Worm (Caenorhabditis elegans) whole organism, L3 larva: Measurements from ENCODE around the gene clec-167.

ENCODE experiments used
- R02D3.7 ChIP-seq: fragments of 150-350 bp; optimal IDR thresholded peaks from 2 replicates; lab custom pipeline; 2014; ENCODE audit warnings: missing biosample characterization, missing genetic modification characterization
- aly-2 ChIP-seq: fragments of 150-350 bp; optimal IDR thresholded peaks from 2 replicates; lab custom pipeline; 2014; ENCODE audit warnings: missing biosample characterization, missing genetic modification characterization
- ama-1 ChIP-seq: fragments of 150-350 bp; optimal IDR thresholded peaks from 2 replicates; lab custom pipeline; 2018
- ceh-28 ChIP-seq: fragments of 150-350 bp; optimal IDR thresholded peaks from 2 replicates; lab custom pipeline; 2014; ENCODE audit warnings: missing biosample characterization, missing genetic modification reagents, missing genetic modification characterization
- ceh-9 ChIP-seq: sonication (generic microtip); optimal IDR thresholded peaks from 2 replicates; lab custom pipeline; 2018; ENCODE audit warnings: missing biosample characterization, missing genetic modification characterization
- daf-12 ChIP-seq: fragments of 150-350 bp; optimal IDR thresholded peaks from 2 replicates; lab custom pipeline; 2014; ENCODE audit warnings: missing biosample characterization, missing genetic modification reagents, missing genetic modification characterization
- egl-27 ChIP-seq: sonication (generic microtip); optimal IDR thresholded peaks from 4 replicates; lab custom pipeline; 2017; ENCODE audit warnings: missing biosample characterization, missing genetic modification reagents, missing genetic modification characterization
- egl-5 ChIP-seq: fragments of 150-350 bp; optimal IDR thresholded peaks from 2 replicates; lab custom pipeline; 2017; ENCODE audit warnings: missing biosample characterization, missing genetic modification reagents, missing genetic modification characterization, inconsistent platforms
- elt-1 ChIP-seq: fragments of 150-350 bp; optimal IDR thresholded peaks from 2 replicates; lab custom pipeline; 2014; ENCODE audit warnings: missing biosample characterization, missing genetic modification characterization
- elt-2 ChIP-seq: sonication (generic microtip); optimal IDR thresholded peaks from 2 replicates; lab custom pipeline; 2016; ENCODE audit warnings: missing genetic modification reagents, mild to moderate bottlenecking, missing genetic modification characterization, missing compliant biosample characterization
- fkh-2 ChIP-seq: fragments of 150-350 bp; optimal IDR thresholded peaks from 2 replicates; lab custom pipeline; 2014; ENCODE audit warnings: missing biosample characterization, missing genetic modification reagents, missing genetic modification characterization
- fos-1 ChIP-seq: fragments of 150-350 bp; optimal IDR thresholded peaks from 2 replicates; lab custom pipeline; 2014; ENCODE audit warnings: missing biosample characterization, missing genetic modification characterization
- jun-1 ChIP-seq: fragments of 150-350 bp; optimal IDR thresholded peaks from 2 replicates; lab custom pipeline; 2014; ENCODE audit warnings: missing biosample characterization, missing genetic modification reagents, missing genetic modification characterization
- lin-15B ChIP-seq: fragments of 150-350 bp; optimal IDR thresholded peaks from 2 replicates; lab custom pipeline; 2014; ENCODE audit warnings: missing biosample characterization, missing genetic modification characterization
- lsy-12 ChIP-seq: sonication (generic microtip); optimal IDR thresholded peaks from 2 replicates; lab custom pipeline; 2016; ENCODE audit warnings: mild to moderate bottlenecking, missing genetic modification characterization, missing compliant biosample characterization
- mdl-1 ChIP-seq: fragments of 150-350 bp; optimal IDR thresholded peaks from 2 replicates; lab custom pipeline; 2014; ENCODE audit warnings: missing biosample characterization, missing genetic modification characterization
- mml-1 ChIP-seq: fragments of 150-350 bp; sonication (generic microtip); optimal IDR thresholded peaks from 3 replicates; lab custom pipeline; 2014; ENCODE audit warnings: missing biosample characterization, missing genetic modification characterization
- nfya-1 ChIP-seq: sonication (generic microtip); optimal IDR thresholded peaks from 2 replicates; lab custom pipeline; 2017; ENCODE audit warnings: missing genetic modification characterization, mild to moderate bottlenecking, missing compliant biosample characterization, antibody characterized with exemption, moderate library complexity; ENCODE audit not compliant: insufficient read depth
- nhr-12 ChIP-seq: fragments of 150-350 bp; optimal IDR thresholded peaks from 2 replicates; lab custom pipeline; 2014; ENCODE audit warnings: missing biosample characterization, missing genetic modification characterization
- nhr-237 ChIP-seq: fragments of 150-350 bp; optimal IDR thresholded peaks from 2 replicates; lab custom pipeline; 2014; ENCODE audit warnings: missing biosample characterization, missing genetic modification characterization
- nhr-25 ChIP-seq: sonication (generic microtip); optimal IDR thresholded peaks from 2 replicates; lab custom pipeline; 2017; ENCODE audit warnings: missing biosample characterization, missing genetic modification characterization
- nhr-43 ChIP-seq: sonication (generic microtip); optimal IDR thresholded peaks from 2 replicates; lab custom pipeline; 2016; ENCODE audit warnings: mild to moderate bottlenecking, missing genetic modification characterization, missing compliant biosample characterization; ENCODE audit not compliant: poor library complexity, severe bottlenecking
- nhr-76 ChIP-seq: fragments of 150-350 bp; sonication (generic microtip); optimal IDR thresholded peaks from 5 replicates; lab custom pipeline; 2014; ENCODE audit warnings: missing biosample characterization, missing genetic modification characterization
- pha-4 ChIP-seq: fragments of 150-350 bp; optimal IDR thresholded peaks from 2 replicates; lab custom pipeline; 2014; ENCODE audit warnings: missing biosample characterization, missing genetic modification reagents, missing genetic modification characterization
- pqm-1 ChIP-seq: fragments of 150-350 bp; optimal IDR thresholded peaks from 2 replicates; lab custom pipeline; 2017; ENCODE audit warnings: missing biosample characterization, missing genetic modification characterization, inconsistent platforms
- sea-2 ChIP-seq: fragments of 150-350 bp; sonication (generic microtip); optimal IDR thresholded peaks from 4 replicates; lab custom pipeline; 2014; ENCODE audit warnings: missing biosample characterization, missing genetic modification reagents, missing genetic modification characterization
- skn-1 ChIP-seq: fragments of 150-350 bp; optimal IDR thresholded peaks from 2 replicates; lab custom pipeline; 2014; ENCODE audit warnings: missing biosample characterization, missing genetic modification characterization
- tbx-2 ChIP-seq: sonication (generic microtip); optimal IDR thresholded peaks from 2 replicates; lab custom pipeline; 2016; ENCODE audit warnings: mild to moderate bottlenecking, missing genetic modification characterization, missing compliant biosample characterization
- unc-62 ChIP-seq: fragments of 150-350 bp; sonication (generic microtip); optimal IDR thresholded peaks from 4 replicates; lab custom pipeline; 2014; ENCODE audit warnings: missing biosample characterization, missing genetic modification reagents, missing genetic modification characterization
- zag-1 ChIP-seq: fragments of 150-350 bp; optimal IDR thresholded peaks from 2 replicates; lab custom pipeline; 2014; ENCODE audit warnings: missing biosample characterization, missing genetic modification characterization
- ztf-4 ChIP-seq: fragments of 150-350 bp; optimal IDR thresholded peaks from 2 replicates; lab custom pipeline; 2014; ENCODE audit warnings: missing biosample characterization, missing genetic modification characterization

clec-167 gene

DNA sequence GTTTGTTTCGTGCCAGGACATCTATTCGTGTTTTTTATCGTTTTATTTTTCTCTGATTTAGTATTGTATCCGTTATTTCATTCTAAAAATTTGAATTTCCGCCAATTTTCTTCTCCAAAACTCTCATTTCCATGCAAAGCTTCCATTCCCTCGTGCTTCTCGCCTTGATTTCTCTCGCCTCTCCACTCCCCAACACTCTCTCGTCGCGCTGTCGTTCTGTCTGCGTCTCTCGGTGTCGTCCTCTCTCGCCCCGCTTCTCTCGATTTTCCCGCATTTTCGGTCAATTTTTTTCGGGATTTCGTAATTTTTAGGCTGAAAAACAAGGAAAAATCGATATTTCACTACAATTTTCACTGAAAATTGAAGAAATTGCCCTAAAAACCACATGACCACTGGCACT is 19.1 kb upstream of the clec-167 start, which contains the start of gene C09E9.1 (continued):
- TF ChIP-seq aly-2 (tag; lab: Kevin White, UChicago) (no peak), daf-12 (tag; lab: Kevin White, UChicago) (no peak), nhr-237 (tag; lab: Kevin White, UChicago) (no peak), nfya-1 (tag; lab: Kevin White, UChicago) (peak; percentile 79), skn-1 (peak; percentile 42), egl-27 (tag; lab: Kevin White, UChicago) (no peak), nhr-43 (tag; lab: Kevin White, UChicago) (no peak), R02D3.7 (no peak), tbx-2 (no peak), ceh-9 (tag; lab: Kevin White, UChicago) (no peak), mml-1 (tag; lab: Kevin White, UChicago) (no peak), nhr-76 (tag; lab: Kevin White, UChicago) (no peak), zag-1 (no peak), ama-1 (lab: Kevin White, UChicago) (no peak), mdl-1 (tag; lab: Kevin White, UChicago) (peak; percentile 97), nhr-25 (peak; percentile 14)

DNA sequence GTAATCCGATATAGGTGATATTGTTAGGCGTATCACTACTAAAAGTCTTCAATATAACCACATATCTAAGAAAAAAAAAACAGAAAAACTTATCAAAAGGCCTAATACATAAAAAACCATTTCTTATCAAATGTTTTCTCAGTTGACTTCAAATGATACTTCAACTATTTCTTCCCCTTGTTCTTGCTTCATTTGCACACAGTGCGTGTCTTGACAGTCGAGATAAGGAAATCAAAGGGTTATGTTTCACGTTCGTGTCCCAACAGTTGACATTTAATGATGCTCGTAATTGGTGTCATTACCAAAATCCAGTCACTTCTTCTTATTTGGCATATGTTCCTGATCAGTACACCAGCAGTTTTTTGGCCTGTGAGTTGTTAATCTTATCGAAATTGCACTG is 11.2 kb upstream of the clec-167 start, which contains the start of gene clec-170:
Gene clec-170 (plus strand): TSS at position 143 of the 400 bp plus-strand sequence.
- TF ChIP-seq sea-2 (no peak), elt-2 (peak; percentile 81), pqm-1 (peak; percentile 12)

DNA sequence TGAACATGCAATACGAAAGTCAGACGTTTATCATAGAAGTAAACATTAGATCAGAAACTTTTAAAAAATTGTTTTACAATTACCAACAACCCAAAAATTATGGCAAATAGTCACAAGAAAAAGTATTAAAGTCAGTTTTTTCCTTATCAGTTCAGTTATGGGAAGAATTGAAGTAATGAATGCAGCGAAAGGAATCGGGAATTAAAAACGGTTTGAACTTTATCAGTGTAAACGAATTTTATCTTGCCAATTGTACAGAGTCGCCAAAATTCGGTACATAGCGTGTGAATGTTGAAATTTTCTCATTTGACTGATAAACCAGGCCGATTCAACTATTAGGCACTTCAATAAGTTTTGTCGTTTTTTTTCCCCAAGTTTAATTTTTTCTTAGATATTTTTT is 10.6 kb upstream of the clec-167 start:
- no peak for TF ChIP-seq nhr-12 (tag; lab: Kevin White, UChicago)
- no peak for TF ChIP-seq ceh-9 (tag; lab: Kevin White, UChicago)
- TF ChIP-seq jun-1 (tag; lab: Kevin White, UChicago), result peak; percentile 61
- TF ChIP-seq elt-2, result peak; percentile 97
- TF ChIP-seq tbx-2, result no peak
- TF ChIP-seq zag-1, result no peak
- TF ChIP-seq pha-4 (tag; lab: Kevin White, UChicago), result peak; percentile 24
- TF ChIP-seq pqm-1, result peak; percentile 78
- TF ChIP-seq, all 47 proteins: peak for 4

DNA sequence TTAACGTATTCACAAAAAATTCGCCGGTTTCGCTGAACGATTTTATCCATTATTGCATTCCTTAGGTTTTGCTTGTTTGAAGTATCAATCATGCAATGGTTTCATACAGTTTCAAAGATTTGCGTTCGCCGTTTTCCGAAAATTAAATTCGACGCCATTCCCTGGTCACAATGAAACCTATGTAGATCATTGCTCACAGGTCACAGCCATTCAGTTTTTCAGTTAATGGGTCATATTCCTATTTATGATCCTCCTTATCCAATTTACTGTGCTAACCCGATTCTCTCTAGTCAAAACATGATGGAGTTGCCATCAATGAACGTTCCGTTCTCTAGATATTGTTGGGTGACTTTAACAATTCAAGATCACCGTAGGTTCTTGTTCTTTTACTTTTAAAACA is 9.4 kb upstream of the clec-167 start, which contains the start of gene F38A1.13:
Gene F38A1.13 (plus strand): TSS at position 301 of the 400 bp plus-strand sequence.
- TF ChIP-seq pqm-1 (no peak), nhr-237 (tag; lab: Kevin White, UChicago) (no peak), lin-15B (tag; lab: Kevin White, UChicago) (no peak), fkh-2 (tag; lab: Kevin White, UChicago) (no peak), elt-1 (tag; lab: Kevin White, UChicago) (no peak), egl-5 (tag; lab: Kevin White, UChicago) (no peak), ceh-9 (tag; lab: Kevin White, UChicago) (no peak)

DNA sequence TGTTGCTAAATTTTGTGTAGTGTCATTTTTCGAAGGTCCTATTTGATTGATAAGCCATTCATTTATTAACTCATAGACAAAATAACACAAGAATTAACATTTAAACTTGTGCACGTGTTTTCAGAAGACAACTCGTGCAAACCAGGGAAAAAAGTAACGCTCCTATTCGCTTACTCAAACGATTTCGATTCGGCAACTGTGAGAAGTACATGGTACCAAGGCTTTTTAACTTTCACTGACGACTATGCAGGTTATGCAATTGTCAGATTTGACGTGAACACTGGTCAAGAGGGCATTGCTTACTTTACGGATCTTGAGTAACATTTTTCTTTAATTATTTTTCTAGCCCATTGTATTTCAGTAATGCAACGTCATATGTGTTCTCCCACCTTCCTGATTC is 6.4 kb upstream of the clec-167 start:
- TF ChIP-seq elt-1 (tag; lab: Kevin White, UChicago) (no peak), daf-12 (tag; lab: Kevin White, UChicago) (no peak), sea-2 (no peak), ztf-4 (tag; lab: Kevin White, UChicago) (no peak), mml-1 (tag; lab: Kevin White, UChicago) (no peak), nhr-25 (no peak), lsy-12 (tag; lab: Kevin White, UChicago) (no peak), mdl-1 (tag; lab: Kevin White, UChicago) (no peak)
- TF ChIP-seq, all 47 proteins: peak for 0

DNA sequence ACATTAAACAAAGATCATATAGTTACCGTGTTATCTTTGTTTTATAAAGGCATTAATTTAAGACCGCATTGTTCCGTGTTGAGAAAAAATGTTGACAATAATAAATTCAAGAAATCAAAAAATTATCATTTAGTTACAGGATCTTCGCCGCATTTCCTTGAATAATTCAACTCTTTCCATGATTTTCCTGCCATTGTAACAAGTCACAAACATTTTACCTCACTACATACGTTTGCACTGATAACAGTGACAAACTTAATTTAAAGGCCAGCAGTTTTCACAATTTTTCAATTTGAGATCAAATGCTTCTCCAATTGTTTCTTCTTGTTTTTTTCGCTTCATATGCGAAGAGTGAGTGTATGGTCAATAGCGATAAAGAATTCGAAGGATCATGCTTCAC is 5.5 kb upstream of the clec-167 start, which contains the start of gene clec-169:
Gene clec-169 (plus strand): TSS at position 301 of the 400 bp plus-strand sequence.
- TF ChIP-seq egl-27 (tag; lab: Kevin White, UChicago) (no peak), nhr-25 (no peak), pqm-1 (peak; percentile 12), ceh-28 (tag; lab: Kevin White, UChicago) (no peak), zag-1 (no peak), fos-1 (tag; lab: Kevin White, UChicago) (no peak), unc-62 (GFP tag; lab: Kevin White, UChicago) (no peak), sea-2 (no peak), fkh-2 (tag; lab: Kevin White, UChicago) (no peak)
